Worm (Caenorhabditis elegans) whole organism, L2 larva: Measurements from ENCODE around the gene try-11.
A peak's percentile ranks its signal among the peaks of the same experiment; 100 is the strongest.

ENCODE experiments used
- C34F6.9 ChIP-seq: fragments of 150-350 bp; optimal IDR thresholded peaks from 2 replicates; lab custom pipeline; 2014; ENCODE audit warnings: missing biosample characterization, missing genetic modification characterization
- F13H6.1 ChIP-seq: sonication (generic microtip); optimal IDR thresholded peaks from 2 replicates; lab custom pipeline; 2016; ENCODE audit warnings: missing genetic modification characterization, missing compliant biosample characterization
- R02D3.7 ChIP-seq: fragments of 150-350 bp; optimal IDR thresholded peaks from 2 replicates; lab custom pipeline; 2014; ENCODE audit warnings: missing biosample characterization, missing genetic modification characterization
- Y55F3AM.14 ChIP-seq: fragments of 200-800 bp; sonication (Bioruptor generic); optimal IDR thresholded peaks from 2 replicates; lab custom pipeline; 2018; ENCODE audit warnings: mild to moderate bottlenecking, missing genetic modification characterization, missing compliant biosample characterization
- ZK546.5 ChIP-seq: sonication (generic microtip); optimal IDR thresholded peaks from 2 replicates; lab custom pipeline; 2017; ENCODE audit warnings: missing biosample characterization, missing genetic modification characterization
- alr-1 ChIP-seq: fragments of 150-350 bp; optimal IDR thresholded peaks from 2 replicates; lab custom pipeline; 2014; ENCODE audit warnings: missing biosample characterization, missing genetic modification characterization
- aly-2 ChIP-seq: fragments of 150-350 bp; optimal IDR thresholded peaks from 2 replicates; lab custom pipeline; 2014; ENCODE audit warnings: missing biosample characterization, missing genetic modification characterization
- ama-1 ChIP-seq: fragments of 150-350 bp; optimal IDR thresholded peaks from 2 replicates; lab custom pipeline; 2018; ENCODE audit warnings: inconsistent platforms
- blmp-1 ChIP-seq: sonication (generic microtip); optimal IDR thresholded peaks from 2 replicates; lab custom pipeline; 2017; ENCODE audit warnings: missing genetic modification characterization, mild to moderate bottlenecking, missing compliant biosample characterization, antibody characterized with exemption, moderate library complexity; ENCODE audit not compliant: insufficient read depth
- ceh-16 ChIP-seq: fragments of 150-350 bp; optimal IDR thresholded peaks from 2 replicates; lab custom pipeline; 2014; ENCODE audit warnings: missing biosample characterization, missing genetic modification characterization
- ceh-82 ChIP-seq: fragments of 150-350 bp; optimal IDR thresholded peaks from 2 replicates; lab custom pipeline; 2014; ENCODE audit warnings: missing biosample characterization, missing genetic modification characterization
- crh-2 ChIP-seq: sonication (generic microtip); optimal IDR thresholded peaks from 2 replicates; lab custom pipeline; 2017; ENCODE audit warnings: missing biosample characterization, missing genetic modification characterization
- dmd-4 ChIP-seq: sonication (generic microtip); optimal IDR thresholded peaks from 2 replicates; lab custom pipeline; 2017; ENCODE audit warnings: missing biosample characterization, missing genetic modification characterization
- elt-1 ChIP-seq: fragments of 150-350 bp; optimal IDR thresholded peaks from 2 replicates; lab custom pipeline; 2014; ENCODE audit warnings: missing biosample characterization, missing genetic modification characterization
- elt-3 ChIP-seq: sonication (generic microtip); optimal IDR thresholded peaks from 2 replicates; lab custom pipeline; 2017; ENCODE audit warnings: missing biosample characterization, missing genetic modification characterization
- fos-1 ChIP-seq: fragments of 150-350 bp; optimal IDR thresholded peaks from 2 replicates; lab custom pipeline; 2014; ENCODE audit warnings: missing biosample characterization, missing genetic modification characterization
- gmeb-1 ChIP-seq: fragments of 150-350 bp; optimal IDR thresholded peaks from 2 replicates; lab custom pipeline; 2014; ENCODE audit warnings: missing biosample characterization, missing genetic modification characterization
- lin-11 ChIP-seq: fragments of 150-350 bp; sonication (generic microtip); optimal IDR thresholded peaks from 2 replicates; lab custom pipeline; 2014; ENCODE audit warnings: missing biosample characterization, missing genetic modification characterization, inconsistent platforms, mixed read lengths
- lin-13 ChIP-seq: fragments of 150-350 bp; optimal IDR thresholded peaks from 2 replicates; lab custom pipeline; 2014; ENCODE audit warnings: missing biosample characterization, missing genetic modification reagents, missing genetic modification characterization
- lsy-2 ChIP-seq, 2 experiments: fragments of 150-350 bp in 1 of 2; sonication (generic microtip) in 1 of 2; optimal IDR thresholded peaks; 2 replicates each; lab custom pipeline; 2014 to 2017; ENCODE audit warnings: missing biosample characterization in 2 of 2, missing genetic modification characterization in 2 of 2
- mab-5 ChIP-seq: fragments of 150-350 bp; optimal IDR thresholded peaks from 2 replicates; lab custom pipeline; 2014; ENCODE audit warnings: missing biosample characterization, missing genetic modification characterization
- mbf-1 ChIP-seq: sonication (generic microtip); optimal IDR thresholded peaks from 2 replicates; lab custom pipeline; 2017; ENCODE audit warnings: missing biosample characterization, missing genetic modification characterization
- mdl-1 ChIP-seq, 2 experiments: fragments of 150-350 bp in 1 of 2; sonication (generic microtip) in 1 of 2; optimal IDR thresholded peaks; 2 replicates each; lab custom pipeline; 2017; ENCODE audit warnings: missing biosample characterization in 2 of 2, missing genetic modification characterization in 2 of 2
- nhr-10 ChIP-seq: sonication (generic microtip); optimal IDR thresholded peaks from 2 replicates; lab custom pipeline; 2017; ENCODE audit warnings: missing biosample characterization, missing genetic modification characterization
- nhr-11 ChIP-seq: fragments of 150-350 bp; optimal IDR thresholded peaks from 2 replicates; lab custom pipeline; 2014; ENCODE audit warnings: missing biosample characterization, missing genetic modification characterization
- nhr-129 ChIP-seq: fragments of 150-350 bp; optimal IDR thresholded peaks from 2 replicates; lab custom pipeline; 2014; ENCODE audit warnings: missing biosample characterization, missing genetic modification characterization
- nhr-21 ChIP-seq: fragments of 150-350 bp; optimal IDR thresholded peaks from 2 replicates; lab custom pipeline; 2014; ENCODE audit warnings: missing biosample characterization, missing genetic modification characterization
- nhr-23 ChIP-seq: fragments of 150-350 bp; optimal IDR thresholded peaks from 2 replicates; lab custom pipeline; 2014; ENCODE audit warnings: missing biosample characterization, missing genetic modification reagents, missing genetic modification characterization
- nhr-237 ChIP-seq: fragments of 150-350 bp; optimal IDR thresholded peaks from 2 replicates; lab custom pipeline; 2014; ENCODE audit warnings: missing biosample characterization, missing genetic modification characterization
- nhr-25 ChIP-seq: fragments of 150-350 bp; sonication (generic microtip); optimal IDR thresholded peaks from 3 replicates; lab custom pipeline; 2014; ENCODE audit warnings: missing biosample characterization, missing genetic modification characterization
- nhr-6 ChIP-seq: fragments of 150-350 bp; optimal IDR thresholded peaks from 2 replicates; lab custom pipeline; 2014; ENCODE audit warnings: missing biosample characterization, missing genetic modification characterization
- nhr-77 ChIP-seq: fragments of 150-350 bp; optimal IDR thresholded peaks from 2 replicates; lab custom pipeline; 2014; ENCODE audit warnings: missing biosample characterization, missing genetic modification characterization
- sem-4 ChIP-seq: fragments of 150-350 bp; optimal IDR thresholded peaks from 2 replicates; lab custom pipeline; 2014; ENCODE audit warnings: missing biosample characterization, missing genetic modification reagents, missing genetic modification characterization
- skn-1 ChIP-seq: sonication (generic microtip); optimal IDR thresholded peaks from 2 replicates; lab custom pipeline; 2017; ENCODE audit warnings: missing biosample characterization, missing genetic modification characterization
- unc-39 ChIP-seq: fragments of 150-350 bp; optimal IDR thresholded peaks from 2 replicates; lab custom pipeline; 2014; ENCODE audit warnings: missing biosample characterization, missing genetic modification characterization
- zag-1 ChIP-seq: fragments of 150-350 bp; optimal IDR thresholded peaks from 2 replicates; lab custom pipeline; 2014; ENCODE audit warnings: missing biosample characterization, missing genetic modification characterization
- ztf-1 ChIP-seq: fragments of 200-800 bp; sonication (Bioruptor generic); conservative IDR thresholded peaks from 2 replicates; pipeline ENCODE4 v1.3.6; 2022; ENCODE audit warnings: missing genetic modification characterization, missing compliant biosample characterization
- ztf-11 ChIP-seq: sonication (generic microtip); optimal IDR thresholded peaks from 2 replicates; lab custom pipeline; 2017; ENCODE audit warnings: missing biosample characterization, missing genetic modification characterization
- ztf-4 ChIP-seq: fragments of 150-350 bp; optimal IDR thresholded peaks from 2 replicates; lab custom pipeline; 2014; ENCODE audit warnings: missing biosample characterization, missing genetic modification characterization

Gene try-11

DNA sequence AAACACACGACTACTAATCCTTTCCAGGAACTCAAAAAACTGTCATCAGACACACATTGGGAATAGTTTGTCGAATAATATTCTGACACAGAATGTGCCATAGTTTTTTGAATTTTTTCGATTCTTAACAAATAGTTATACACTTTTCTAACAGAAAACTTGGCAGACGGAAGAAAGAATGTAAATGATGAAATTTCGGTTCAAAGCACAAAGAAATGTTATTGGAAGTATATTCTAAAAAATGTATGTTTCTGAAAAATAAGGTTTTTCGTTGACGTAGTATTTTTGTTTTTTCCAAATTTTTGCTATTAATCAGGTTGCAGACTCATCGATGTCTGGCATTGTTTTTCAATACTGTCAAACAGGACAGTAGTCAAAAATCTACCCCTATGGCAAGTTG lies 9.4 kb downstream of the try-11 start, which contains the start of gene srh-92:
srh-92 (minus strand) TSS at position 101 of the 400 bp plus-strand sequence.
- TF ChIP-seq ceh-82 (tag; lab: Kevin White, UChicago) (no peak), ama-1 (lab: Kevin White, UChicago) (no peak), nhr-23 (tag; lab: Kevin White, UChicago) (no peak), F13H6.1 (tag; lab: Kevin White, UChicago) (no peak), ztf-11 (tag; lab: Kevin White, UChicago) (no peak), nhr-25 (tag; lab: Kevin White, UChicago) (no peak), nhr-237 (tag; lab: Kevin White, UChicago) (no peak), crh-2 (tag; lab: Kevin White, UChicago) (no peak), R02D3.7 (tag; lab: Kevin White, UChicago) (no peak), nhr-10 (tag; lab: Kevin White, UChicago) (no peak), nhr-6 (no peak), aly-2 (tag; lab: Kevin White, UChicago) (no peak), sem-4 (tag; lab: Kevin White, UChicago) (no peak), elt-1 (tag; lab: Kevin White, UChicago) (no peak), elt-3 (tag; lab: Kevin White, UChicago) (no peak), blmp-1 (tag; lab: Kevin White, UChicago) (no peak), alr-1 (tag; lab: Kevin White, UChicago) (no peak), nhr-11 (no peak), lsy-2 (tag; optimal IDR thresholded peaks at IDR 0.05; lab: Kevin White, UChicago) (no peak)

DNA sequence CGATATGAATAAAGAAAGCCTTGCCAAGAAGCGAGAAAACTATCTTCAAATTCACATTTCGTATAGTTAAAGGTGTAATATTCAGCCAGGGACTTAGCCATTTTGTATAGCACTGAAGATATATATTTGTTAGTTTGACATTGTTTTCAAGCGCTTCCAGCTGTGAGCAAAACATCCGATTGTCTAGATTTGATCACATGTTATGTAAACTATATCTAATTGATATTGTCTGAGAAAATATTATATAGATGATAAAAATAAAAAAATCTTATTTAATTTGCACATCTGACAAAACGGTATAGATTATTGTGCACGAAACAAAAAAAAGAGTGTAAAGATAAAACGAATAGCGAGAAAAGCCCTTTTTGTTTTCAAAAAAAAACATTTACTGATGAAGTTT lies 13.2 kb downstream of the try-11 start, which contains the start of gene srh-89:
srh-89 (minus strand) TSS at position 101 of the 400 bp plus-strand sequence.
- TF ChIP-seq blmp-1 (tag; lab: Kevin White, UChicago) (no peak), nhr-237 (tag; lab: Kevin White, UChicago) (no peak), ZK546.5 (tag; lab: Kevin White, UChicago) (no peak), lsy-2 (tag; optimal IDR thresholded peaks at IDR 0.05; lab: Kevin White, UChicago) (no peak), sem-4 (tag; lab: Kevin White, UChicago) (no peak), nhr-6 (no peak), unc-39 (tag; lab: Kevin White, UChicago) (no peak), ama-1 (lab: Kevin White, UChicago) (no peak), ztf-11 (tag; lab: Kevin White, UChicago) (no peak), nhr-21 (tag; lab: Kevin White, UChicago) (no peak), nhr-10 (tag; lab: Kevin White, UChicago) (no peak), mdl-1 (tag; optimal IDR thresholded peaks at IDR 0.05; lab: Kevin White, UChicago) (no peak), nhr-129 (no peak), lin-13 (no peak)

DNA sequence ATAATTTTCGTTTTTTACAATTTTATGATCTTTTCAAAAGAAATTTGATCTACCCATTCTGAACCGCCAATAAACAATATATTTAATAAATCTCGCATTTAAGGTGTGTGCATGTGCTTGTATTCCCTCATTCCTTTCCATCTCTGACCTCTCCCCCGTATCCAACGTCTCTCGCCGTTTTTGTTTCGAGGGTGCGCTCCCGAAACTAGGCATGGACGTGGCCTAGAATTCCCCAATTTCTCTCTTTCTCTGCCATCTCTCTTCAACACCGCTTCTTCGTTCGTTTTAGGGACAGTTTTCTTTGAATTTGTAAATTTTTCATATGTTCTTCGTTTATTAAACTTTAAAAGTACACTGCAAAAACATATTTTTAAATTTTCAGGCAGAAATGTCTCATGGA lies 14.0 kb downstream of the try-11 start, which contains the start of gene F25E5.1:
F25E5.1 (plus strand) TSS at position 376 of the 400 bp plus-strand sequence.
- TF ChIP-seq ztf-1 (GFP tag; lab: Robert Waterston, UW) (no peak), lsy-2 (tag; optimal IDR thresholded peaks at IDR 0.05; lab: Kevin White, UChicago) (peak in 1 of 2 experiments; percentile 2), nhr-23 (tag; lab: Kevin White, UChicago) (no peak), gmeb-1 (peak; percentile 56), lin-13 (peak; percentile 53), crh-2 (tag; lab: Kevin White, UChicago) (peak; percentile 75), lin-11 (tag; lab: Kevin White, UChicago) (peak; percentile 36), fos-1 (tag; lab: Kevin White, UChicago) (peak; percentile 55), skn-1 (tag; lab: Kevin White, UChicago) (no peak), nhr-6 (no peak), mab-5 (tag; lab: Kevin White, UChicago) (peak; percentile 56), zag-1 (tag; lab: Kevin White, UChicago) (peak; percentile 13), C34F6.9 (tag; lab: Kevin White, UChicago) (peak; percentile 87), mdl-1 (tag; optimal IDR thresholded peaks at IDR 0.05; lab: Kevin White, UChicago) (peak in 1 of 2 experiments; percentile 57), F13H6.1 (tag; lab: Kevin White, UChicago) (peak; percentile 78), ceh-16 (tag; lab: Kevin White, UChicago) (no peak), ztf-4 (no peak)

DNA sequence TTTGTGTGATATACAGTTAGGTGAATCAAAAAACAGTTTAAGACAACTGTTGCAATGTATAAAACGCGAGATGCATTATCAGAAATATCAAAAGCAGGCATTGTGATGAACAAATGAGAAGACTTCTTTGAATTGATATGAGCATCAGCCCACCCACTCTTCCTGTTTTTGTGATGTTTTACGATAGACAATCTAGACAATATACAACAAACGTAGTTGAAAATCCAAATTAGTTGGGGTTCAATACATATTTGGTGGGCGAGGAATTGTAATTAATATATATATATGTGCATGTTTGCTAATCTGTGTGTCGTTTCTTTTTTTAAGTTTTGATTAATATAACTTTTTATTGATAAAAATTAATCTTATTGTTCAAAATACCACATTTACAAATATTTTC lies 21.3 kb downstream of the try-11 start, which contains the start of gene str-28:
str-28 (minus strand) TSS at position 101 of the 400 bp plus-strand sequence.
- TF ChIP-seq Y55F3AM.14 (GFP tag; lab: Kevin White, UChicago) = no peak
- TF ChIP-seq dmd-4 (tag; lab: Kevin White, UChicago) = no peak
- TF ChIP-seq nhr-21 (tag; lab: Kevin White, UChicago) = no peak
- no peak for TF ChIP-seq alr-1 (tag; lab: Kevin White, UChicago)
- no peak for TF ChIP-seq lin-13
- no peak for TF ChIP-seq ama-1 (lab: Kevin White, UChicago)
- no peak for TF ChIP-seq nhr-10 (tag; lab: Kevin White, UChicago)
- TF ChIP-seq lin-11 (tag; lab: Kevin White, UChicago) = no peak
- no peak for TF ChIP-seq mbf-1
- no peak for TF ChIP-seq C34F6.9 (tag; lab: Kevin White, UChicago)
- no peak for TF ChIP-seq R02D3.7 (tag; lab: Kevin White, UChicago)
- TF ChIP-seq aly-2 (tag; lab: Kevin White, UChicago) = no peak
- no peak for TF ChIP-seq zag-1 (tag; lab: Kevin White, UChicago)
- TF ChIP-seq nhr-77 (tag; lab: Kevin White, UChicago) = no peak
- TF ChIP-seq ztf-1 (GFP tag; lab: Robert Waterston, UW) = no peak
